Fruit fly (Drosophila melanogaster): Measurements from ENCODE around the gene Ubi-p63E.

Gene Ubi-p63E

dm6 chr3L:3898978-3899377 lies 4.0 kb downstream of the Ubi-p63E start, which contains the start of gene Ccz1:
TSS of gene Ccz1 (minus strand) at chr3L:3899156.
- TF ChIP-seq CTCF (optimal IDR thresholded peaks at IDR 0.05) = no peak
- TF ChIP-seq CG8478 (optimal IDR thresholded peaks at IDR 0.05) = no peak

- peak in 1 of 2 experiments; percentile 1 for TF ChIP-seq CTCF (optimal IDR thresholded peaks at IDR 0.05)
- no peak for TF ChIP-seq CG8478 (optimal IDR thresholded peaks at IDR 0.05)
These were observed 6.4 kb downstream of the Ubi-p63E start, which contains the start of the genes Gr63a and Lamtor4 for dm6 chr3L:3896553-3897034. TSS of gene Gr63a (minus strand) at chr3L:3896603. TSS of gene Lamtor4 (plus strand) at chr3L:3896900.

- TF ChIP-seq CTCF (optimal IDR thresholded peaks at IDR 0.05) (no peak), CG8478 (optimal IDR thresholded peaks at IDR 0.05) (no peak)
These were observed 8.6 kb downstream of the Ubi-p63E start for dm6 chr3L:3894413-3894812.

dm6 chr3L:3892154-3892624 lies 10.8 kb downstream of the Ubi-p63E start, which contains the start of gene Fie:
TSS of gene Fie (plus strand) at chr3L:3892574.
- TF ChIP-seq CTCF (optimal IDR thresholded peaks at IDR 0.05) (no peak), CG8478 (optimal IDR thresholded peaks at IDR 0.05) (no peak)

- TF ChIP-seq CTCF (optimal IDR thresholded peaks at IDR 0.05) = no peak
- no peak for TF ChIP-seq CG8478 (optimal IDR thresholded peaks at IDR 0.05)
These were observed 12.1 kb downstream of the Ubi-p63E start for dm6 chr3L:3890860-3891259.

dm6 chr3L:3887392-3887791 lies 15.6 kb downstream of the Ubi-p63E start:
- no peak for TF ChIP-seq CTCF (optimal IDR thresholded peaks at IDR 0.05)
- no peak for TF ChIP-seq CG8478 (optimal IDR thresholded peaks at IDR 0.05)

- TF ChIP-seq CG8478 (optimal IDR thresholded peaks at IDR 0.05) (no peak), CTCF (optimal IDR thresholded peaks at IDR 0.05) (peak; percentile 60 to 64)
These were observed 17.1 kb downstream of the Ubi-p63E start for dm6 chr3L:3885933-3886332.

- no peak for TF ChIP-seq CG8478 (optimal IDR thresholded peaks at IDR 0.05)
These were observed 20.9 kb downstream of the Ubi-p63E start for dm6 chr3L:3882046-3882445.

dm6 chr3L:3878734-3879310 lies 24.2 kb downstream of the Ubi-p63E start:
- TF ChIP-seq CTCF (optimal IDR thresholded peaks at IDR 0.05) (no peak), CG8478 (optimal IDR thresholded peaks at IDR 0.05) (no peak)

- no peak for TF ChIP-seq CG8478 (optimal IDR thresholded peaks at IDR 0.05)
- no peak for TF ChIP-seq CTCF (optimal IDR thresholded peaks at IDR 0.05)
These were observed 26.1 kb downstream of the Ubi-p63E start for dm6 chr3L:3876861-3877260.

- TF ChIP-seq CG8478 (optimal IDR thresholded peaks at IDR 0.05) (no peak), CTCF (optimal IDR thresholded peaks at IDR 0.05) (no peak)
These were observed 27.0 kb downstream of the Ubi-p63E start for dm6 chr3L:3875996-3876395.

- no peak for TF ChIP-seq CTCF (optimal IDR thresholded peaks at IDR 0.05)
These were observed 28.0 kb downstream of the Ubi-p63E start for dm6 chr3L:3875004-3875403.

dm6 chr3L:3873094-3873493 lies 29.9 kb downstream of the Ubi-p63E start:
- TF ChIP-seq CTCF (optimal IDR thresholded peaks at IDR 0.05) (no peak), CG8478 (optimal IDR thresholded peaks at IDR 0.05) (no peak)

- no peak for TF ChIP-seq CG8478 (optimal IDR thresholded peaks at IDR 0.05)
- TF ChIP-seq CTCF (optimal IDR thresholded peaks at IDR 0.05) = no peak
These were observed 31.7 kb downstream of the Ubi-p63E start for dm6 chr3L:3871284-3871683.

dm6 chr3L:3868014-3868413 lies 35.0 kb downstream of the Ubi-p63E start:
- TF ChIP-seq CG8478 (optimal IDR thresholded peaks at IDR 0.05) (no peak), CTCF (optimal IDR thresholded peaks at IDR 0.05) (no peak)

- no peak for TF ChIP-seq CG8478 (optimal IDR thresholded peaks at IDR 0.05)
- TF ChIP-seq CTCF (optimal IDR thresholded peaks at IDR 0.05) = no peak
These were observed 36.6 kb downstream of the Ubi-p63E start for dm6 chr3L:3866429-3866828.
